Fruit fly (Drosophila melanogaster): ENCODE measurements around the gene scny.

scny gene

dm6 chr3L:5770113-5770798 lies 1.5 kb downstream of the scny start:
- no peak for TF ChIP-seq Sin3A (optimal IDR thresholded peaks at IDR 0.05)
- TF ChIP-seq ttk (optimal IDR thresholded peaks at IDR 0.05), result peak; percentile 24

- TF ChIP-seq psq (optimal IDR thresholded peaks at IDR 0.05) (no peak), ttk (optimal IDR thresholded peaks at IDR 0.05) (no peak), h (optimal IDR thresholded peaks at IDR 0.05) (no peak), insv (optimal IDR thresholded peaks at IDR 0.05) (no peak)
Observed at dm6 chr3L:5770817-5771425, 2.1 kb downstream of the scny start.

- TF ChIP-seq psq (optimal IDR thresholded peaks at IDR 0.05) (no peak), Sin3A (optimal IDR thresholded peaks at IDR 0.05) (no peak), insv (optimal IDR thresholded peaks at IDR 0.05) (no peak), Myc (optimal IDR thresholded peaks at IDR 0.05) (no peak), h (optimal IDR thresholded peaks at IDR 0.05) (no peak)
Observed at dm6 chr3L:5774782-5775181, 6.0 kb downstream of the scny start.

dm6 chr3L:5777114-5777513 lies 8.3 kb downstream of the scny start, which contains the start of gene vito:
TSS of gene vito (minus strand) at chr3L:5777333.
- no peak for TF ChIP-seq psq (optimal IDR thresholded peaks at IDR 0.05)
- TF ChIP-seq Sin3A (optimal IDR thresholded peaks at IDR 0.05), result no peak
- TF ChIP-seq ttk (optimal IDR thresholded peaks at IDR 0.05), result no peak
- TF ChIP-seq h (optimal IDR thresholded peaks at IDR 0.05), result no peak
- no peak for TF ChIP-seq insv (optimal IDR thresholded peaks at IDR 0.05)
- no peak for TF ChIP-seq Myc (optimal IDR thresholded peaks at IDR 0.05)

dm6 chr3L:5779476-5780401 lies 10.9 kb downstream of the scny start, which contains the start of the genes Myt1, PGRP-LD and Pmi:
TSS of gene Myt1 (minus strand) at chr3L:5779591.
TSS of gene PGRP-LD (plus strand) at chr3L:5780051.
TSS of gene Pmi (plus strand) at chr3L:5780051.
- TF ChIP-seq psq (optimal IDR thresholded peaks at IDR 0.05) (no peak), Sin3A (optimal IDR thresholded peaks at IDR 0.05) (no peak), h (optimal IDR thresholded peaks at IDR 0.05) (no peak), ttk (optimal IDR thresholded peaks at IDR 0.05) (no peak), Myc (optimal IDR thresholded peaks at IDR 0.05) (no peak), insv (optimal IDR thresholded peaks at IDR 0.05) (no peak)

- TF ChIP-seq Myc (optimal IDR thresholded peaks at IDR 0.05) (no peak), insv (optimal IDR thresholded peaks at IDR 0.05) (no peak), ttk (optimal IDR thresholded peaks at IDR 0.05) (no peak), Sin3A (optimal IDR thresholded peaks at IDR 0.05) (no peak), h (optimal IDR thresholded peaks at IDR 0.05) (no peak), psq (optimal IDR thresholded peaks at IDR 0.05) (no peak)
Observed at dm6 chr3L:5785237-5786062, 16.6 kb downstream of the scny start.

- TF ChIP-seq insv (optimal IDR thresholded peaks at IDR 0.05), result no peak
- TF ChIP-seq Myc (optimal IDR thresholded peaks at IDR 0.05), result no peak
- TF ChIP-seq h (optimal IDR thresholded peaks at IDR 0.05), result no peak
- TF ChIP-seq ttk (optimal IDR thresholded peaks at IDR 0.05), result no peak
- no peak for TF ChIP-seq Sin3A (optimal IDR thresholded peaks at IDR 0.05)
- TF ChIP-seq psq (optimal IDR thresholded peaks at IDR 0.05), result no peak
Observed at dm6 chr3L:5786604-5787003, 17.8 kb downstream of the scny start, which contains the start of gene Cralbp. TSS of gene Cralbp (minus strand) at chr3L:5786718.

dm6 chr3L:5787476-5787875 lies 18.7 kb downstream of the scny start:
- TF ChIP-seq h (optimal IDR thresholded peaks at IDR 0.05) (no peak), Sin3A (optimal IDR thresholded peaks at IDR 0.05) (no peak), ttk (optimal IDR thresholded peaks at IDR 0.05) (no peak), insv (optimal IDR thresholded peaks at IDR 0.05) (no peak), psq (optimal IDR thresholded peaks at IDR 0.05) (no peak), Myc (optimal IDR thresholded peaks at IDR 0.05) (no peak)

- TF ChIP-seq h (optimal IDR thresholded peaks at IDR 0.05), result no peak
Observed at dm6 chr3L:5788823-5789222, 20.0 kb downstream of the scny start.

- TF ChIP-seq Sin3A (optimal IDR thresholded peaks at IDR 0.05), result no peak
- TF ChIP-seq ttk (optimal IDR thresholded peaks at IDR 0.05), result no peak
- no peak for TF ChIP-seq psq (optimal IDR thresholded peaks at IDR 0.05)
- TF ChIP-seq Myc (optimal IDR thresholded peaks at IDR 0.05), result no peak
- TF ChIP-seq h (optimal IDR thresholded peaks at IDR 0.05), result no peak
- no peak for TF ChIP-seq insv (optimal IDR thresholded peaks at IDR 0.05)
Observed at dm6 chr3L:5789663-5790062, 20.9 kb downstream of the scny start.

dm6 chr3L:5793967-5794366 lies 25.2 kb downstream of the scny start, which contains the start of gene Bre1:
TSS of gene Bre1 (minus strand) at chr3L:5794192.
- TF ChIP-seq Myc (optimal IDR thresholded peaks at IDR 0.05), result no peak
- no peak for TF ChIP-seq h (optimal IDR thresholded peaks at IDR 0.05)
- no peak for TF ChIP-seq ttk (optimal IDR thresholded peaks at IDR 0.05)
- TF ChIP-seq Sin3A (optimal IDR thresholded peaks at IDR 0.05), result no peak

Measured in Kc167 (cell line).